Worm (Caenorhabditis elegans) whole organism, young adult: ENCODE results near the gene R12C12.6.

Experiments used
- F23B12.7 ChIP-seq: sonication (generic microtip); optimal IDR thresholded peaks from 2 replicates; lab custom pipeline; 2017; ENCODE audit warnings: missing genetic modification characterization, mild to moderate bottlenecking, missing compliant biosample characterization, antibody characterized with exemption, moderate library complexity; ENCODE audit not compliant: insufficient read depth
- F52B5.7 ChIP-seq: sonication (generic microtip); optimal IDR thresholded peaks from 2 replicates; lab custom pipeline; 2016; ENCODE audit warnings: mild to moderate bottlenecking, missing genetic modification characterization, missing compliant biosample characterization
- T07F8.4 ChIP-seq: sonication (generic microtip); optimal IDR thresholded peaks from 2 replicates; lab custom pipeline; 2016; ENCODE audit warnings: mild to moderate bottlenecking, missing genetic modification characterization, moderate library complexity, missing compliant biosample characterization
- ZK185.1 ChIP-seq: sonication (generic microtip); optimal IDR thresholded peaks from 2 replicates; lab custom pipeline; 2016; ENCODE audit warnings: mild to moderate bottlenecking, missing genetic modification characterization, missing compliant biosample characterization; ENCODE audit not compliant: poor library complexity, severe bottlenecking
- aptf-2 ChIP-seq: fragments of 200-800 bp; sonication (Bioruptor generic); conservative IDR thresholded peaks from 2 replicates; pipeline ENCODE4 v1.3.6; 2022; ENCODE audit warnings: missing genetic modification reagents, missing genetic modification characterization, missing compliant biosample characterization
- athp-1 ChIP-seq: sonication (generic microtip); optimal IDR thresholded peaks from 2 replicates; lab custom pipeline; 2017; ENCODE audit warnings: mild to moderate bottlenecking, missing genetic modification characterization, missing compliant biosample characterization
- attf-3 ChIP-seq: fragments of 200-800 bp; sonication (Bioruptor generic); conservative IDR thresholded peaks from 2 replicates; pipeline ENCODE4 v1.3.6; 2022; ENCODE audit warnings: missing genetic modification reagents, missing genetic modification characterization, missing compliant biosample characterization
- ccch-3 ChIP-seq: fragments of 200-800 bp; sonication (Bioruptor generic); optimal IDR thresholded peaks from 2 replicates; lab custom pipeline; 2018; ENCODE audit warnings: mild to moderate bottlenecking, missing genetic modification characterization, missing compliant biosample characterization
- cebp-1 ChIP-seq, 2 experiments: fragments of 200-800 bp in 1 of 2; sonication (Bioruptor generic) in 1 of 2; sonication (generic microtip) in 1 of 2; IDR thresholded peaks in 1 of 2; optimal IDR thresholded peaks in 1 of 2; 2 replicates each; pipeline versions ENCODE4 v1.3.6 to Lab custom; 2017 to 2022; ENCODE audit warnings: missing compliant biosample characterization in 2 of 2, missing genetic modification characterization in 2 of 2, mild to moderate bottlenecking in 1 of 2, missing genetic modification reagents in 1 of 2, moderate library complexity in 1 of 2
- ceh-100 ChIP-seq: fragments of 200-800 bp; sonication (Bioruptor generic); IDR thresholded peaks from 2 replicates; pipeline ENCODE4 v1.3.6; 2022; ENCODE audit warnings: missing genetic modification reagents, missing genetic modification characterization, missing compliant biosample characterization
- ceh-27 ChIP-seq: fragments of 200-800 bp; sonication (Bioruptor generic); optimal IDR thresholded peaks from 2 replicates; lab custom pipeline; 2018; ENCODE audit warnings: mild to moderate bottlenecking, missing genetic modification characterization, moderate library complexity, missing compliant biosample characterization
- ceh-40 ChIP-seq: fragments of 200-800 bp; sonication (Bioruptor generic); IDR thresholded peaks from 2 replicates; pipeline ENCODE4 v1.3.6; 2022; ENCODE audit warnings: missing genetic modification characterization, missing compliant biosample characterization
- ceh-58 ChIP-seq: fragments of 200-800 bp; sonication (Bioruptor generic); IDR thresholded peaks from 2 replicates; pipeline ENCODE4 v1.3.6; 2022; ENCODE audit warnings: missing genetic modification characterization, missing compliant biosample characterization
- dox-1 ChIP-seq: fragments of 200-800 bp; sonication (Bioruptor generic); IDR thresholded peaks from 2 replicates; pipeline ENCODE4 v1.3.6; 2022; ENCODE audit warnings: missing genetic modification reagents, missing genetic modification characterization, missing compliant biosample characterization
- egl-44 ChIP-seq: fragments of 200-800 bp; sonication (Bioruptor generic); IDR thresholded peaks from 2 replicates; pipeline ENCODE4 v1.3.6; 2022; ENCODE audit warnings: missing genetic modification reagents, missing genetic modification characterization, missing compliant biosample characterization
- ets-4 ChIP-seq: fragments of 200-800 bp; sonication (Bioruptor generic); optimal IDR thresholded peaks from 2 replicates; lab custom pipeline; 2018; ENCODE audit warnings: mild to moderate bottlenecking, missing genetic modification characterization, missing compliant biosample characterization
- him-1 ChIP-seq: sonication (generic microtip); optimal IDR thresholded peaks from 2 replicates; lab custom pipeline; 2016; ENCODE audit warnings: missing genotype, missing genetic modification reagents, missing genetic modification characterization, missing compliant biosample characterization
- hmg-1.2 ChIP-seq: fragments of 200-800 bp; sonication (Bioruptor generic); IDR thresholded peaks from 2 replicates; pipeline ENCODE4 v1.3.6; 2022; ENCODE audit warnings: missing genetic modification reagents, missing genetic modification characterization, missing compliant biosample characterization
- let-526 ChIP-seq: fragments of 200-800 bp; sonication (Bioruptor generic); IDR thresholded peaks from 2 replicates; pipeline ENCODE4 v1.3.6; 2022; ENCODE audit warnings: missing genetic modification reagents, missing genetic modification characterization, missing compliant biosample characterization
- lin-35 ChIP-seq, 3 experiments: fragments of 150-350 bp in 2 of 3; sonication (generic microtip) in 1 of 3; optimal IDR thresholded peaks; 2 replicates each; lab custom pipeline; 2014 to 2018; ENCODE audit warnings: missing biosample characterization in 3 of 3, missing genetic modification characterization in 3 of 3, missing genetic modification reagents in 3 of 3
- lsl-1 ChIP-seq: fragments of 200-800 bp; sonication (Bioruptor generic); optimal IDR thresholded peaks from 2 replicates; lab custom pipeline; 2018; ENCODE audit warnings: mild to moderate bottlenecking, missing genetic modification characterization, moderate library complexity, missing compliant biosample characterization
- madf-10 ChIP-seq: sonication (generic microtip); optimal IDR thresholded peaks from 2 replicates; lab custom pipeline; 2016; ENCODE audit warnings: mild to moderate bottlenecking, missing genetic modification characterization, missing compliant biosample characterization
- madf-6 ChIP-seq: fragments of 200-800 bp; sonication (Bioruptor generic); IDR thresholded peaks from 2 replicates; pipeline ENCODE4 v1.3.6; 2022; ENCODE audit warnings: missing genetic modification reagents, missing genetic modification characterization, missing compliant biosample characterization
- madf-8 ChIP-seq: fragments of 200-800 bp; sonication (Bioruptor generic); conservative IDR thresholded peaks from 2 replicates; pipeline ENCODE4 v1.3.6; 2022; ENCODE audit warnings: missing genetic modification reagents, missing genetic modification characterization, missing compliant biosample characterization
- mel-28 ChIP-seq: sonication (generic microtip); optimal IDR thresholded peaks from 2 replicates; lab custom pipeline; 2016; ENCODE audit warnings: borderline replicate concordance, mild to moderate bottlenecking, missing genetic modification characterization, missing compliant biosample characterization
- nfya-1 ChIP-seq: sonication (generic microtip); optimal IDR thresholded peaks from 2 replicates; lab custom pipeline; 2017; ENCODE audit warnings: antibody characterized with exemption, missing compliant biosample characterization, missing genetic modification characterization, borderline replicate concordance; ENCODE audit not compliant: insufficient read depth
- nhr-179 ChIP-seq: sonication (generic microtip); optimal IDR thresholded peaks from 2 replicates; lab custom pipeline; 2016; ENCODE audit warnings: mild to moderate bottlenecking, missing genetic modification characterization, missing compliant biosample characterization
- rpc-1 ChIP-seq, 2 experiments: fragments of 150-350 bp in 1 of 2; sonication (generic microtip) in 1 of 2; optimal IDR thresholded peaks; 2 replicates each; lab custom pipeline; 2014 to 2018; ENCODE audit warnings: missing biosample characterization in 1 of 2, missing genetic modification characterization in 1 of 2, missing genetic modification reagents in 1 of 2, missing genotype in 1 of 2
- sdz-38 ChIP-seq: sonication (generic microtip); optimal IDR thresholded peaks from 2 replicates; lab custom pipeline; 2016; ENCODE audit warnings: missing genotype, missing genetic modification characterization, missing compliant biosample characterization
- snpc-1.3 ChIP-seq: sonication (generic microtip); optimal IDR thresholded peaks from 2 replicates; lab custom pipeline; 2017; ENCODE audit warnings: missing genetic modification characterization, mild to moderate bottlenecking, missing compliant biosample characterization, antibody characterized with exemption, moderate library complexity, missing genotype, missing genetic modification reagents; ENCODE audit not compliant: insufficient read depth
- snpc-3.4 ChIP-seq: sonication (generic microtip); optimal IDR thresholded peaks from 2 replicates; lab custom pipeline; 2017; ENCODE audit warnings: missing genetic modification characterization, mild to moderate bottlenecking, missing compliant biosample characterization, antibody characterized with exemption, moderate library complexity, missing genotype, missing genetic modification reagents
- tbp1 ChIP-seq: fragments of 200-800 bp; sonication (Bioruptor generic); optimal IDR thresholded peaks from 2 replicates; lab custom pipeline; 2018; ENCODE audit warnings: mild to moderate bottlenecking, missing genetic modification characterization, missing compliant biosample characterization
- tbx-9 ChIP-seq: sonication (generic microtip); optimal IDR thresholded peaks from 2 replicates; lab custom pipeline; 2016; ENCODE audit warnings: borderline replicate concordance, missing genetic modification characterization, inconsistent platforms, missing compliant biosample characterization
- unc-130 ChIP-seq: sonication (generic microtip); optimal IDR thresholded peaks from 2 replicates; lab custom pipeline; 2016; ENCODE audit warnings: missing genetic modification reagents, missing genetic modification characterization, missing compliant biosample characterization
- xnd-1 ChIP-seq: sonication (generic microtip); optimal IDR thresholded peaks from 2 replicates; lab custom pipeline; 2016; ENCODE audit warnings: missing genotype, missing genetic modification reagents, missing genetic modification characterization, missing compliant biosample characterization
- ztf-26 ChIP-seq: sonication (generic microtip); optimal IDR thresholded peaks from 2 replicates; lab custom pipeline; 2017; ENCODE audit warnings: missing genetic modification characterization, missing compliant biosample characterization
- ztf-3 ChIP-seq: fragments of 200-800 bp; sonication (Bioruptor generic); optimal IDR thresholded peaks from 2 replicates; lab custom pipeline; 2018; ENCODE audit warnings: mild to moderate bottlenecking, missing genetic modification characterization, missing compliant biosample characterization
- ztf-6 ChIP-seq: fragments of 200-800 bp; sonication (Bioruptor generic); IDR thresholded peaks from 2 replicates; pipeline ENCODE4 v1.3.6; 2022; ENCODE audit warnings: missing genetic modification reagents, missing genetic modification characterization, missing compliant biosample characterization

Gene R12C12.6

DNA sequence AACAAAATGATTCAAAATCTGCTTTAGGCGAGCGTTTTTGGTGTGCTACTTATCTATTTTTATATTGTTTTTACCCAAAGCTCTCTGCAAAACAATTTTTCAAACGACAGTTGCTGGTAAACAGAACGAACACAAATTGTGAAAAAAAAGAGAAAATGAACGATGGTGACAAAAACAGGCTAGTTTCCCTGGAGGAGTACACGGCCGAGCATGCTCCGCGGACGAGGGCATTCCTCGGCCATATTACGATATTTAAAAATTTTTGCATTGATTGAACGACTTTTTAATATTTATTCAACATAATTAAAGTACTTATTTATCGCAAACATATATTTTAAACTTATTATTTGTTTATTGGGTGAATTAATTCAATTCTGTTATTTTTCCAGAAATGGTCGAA, 49.8 kb upstream of the R12C12.6 start, which contains the start of the genes tpp-2 and rbbp-5 (continued):
- TF ChIP-seq dox-1 (GFP tag; lab: Robert Waterston, UW) (peak; percentile 70; the same call in 1 of the 2 replicates), athp-1 (tag; lab: Kevin White, UChicago) (no peak), ztf-3 (GFP tag; lab: Kevin White, UChicago) (no peak), madf-10 (no peak), snpc-1.3 (tag; lab: Kevin White, UChicago) (peak; percentile 27), egl-44 (GFP tag; lab: Robert Waterston, UW) (no peak), unc-130 (GFP tag; lab: Kevin White, UChicago) (peak; percentile 55), ceh-27 (GFP tag; lab: Kevin White, UChicago) (peak; percentile 72), tbx-9 (tag; lab: Kevin White, UChicago) (no peak), snpc-3.4 (peak; percentile 18), him-1 (tag; lab: Kevin White, UChicago) (peak; percentile 27), aptf-2 (peak; percentile 55; the same call in 1 of the 2 replicates), rpc-1 (optimal IDR thresholded peaks at IDR 0.05; lab: Kevin White, UChicago) (no peak), rpc-1 (tag; optimal IDR thresholded peaks at IDR 0.05; lab: Kevin White, UChicago) (no peak), nfya-1 (tag; lab: Kevin White, UChicago) (no peak), madf-8 (GFP tag; lab: Robert Waterston, UW) (peak; percentile 48), hmg-1.2 (GFP tag; lab: Robert Waterston, UW) (peak; percentile 25; the same call in 1 of the 2 replicates), F23B12.7 (tag; lab: Kevin White, UChicago) (peak; percentile 81), mel-28 (tag; lab: Kevin White, UChicago) (no peak), attf-3 (GFP tag; lab: Robert Waterston, UW) (peak; percentile 65), lin-35 (GFP tag; optimal IDR thresholded peaks at IDR 0.05; lab: Kevin White, UChicago) (no peak), madf-6 (peak; percentile 43; the same call in 1 of the 2 replicates), ceh-100 (0 out of 2 replicates have a peak, but pooled peaks have one; percentile 24), nhr-179 (tag; lab: Kevin White, UChicago) (no peak), tbp1 (GFP tag; lab: Kevin White, UChicago) (no peak), ZK185.1 (tag; lab: Kevin White, UChicago) (peak; percentile 81), ccch-3 (peak; percentile 4), sdz-38 (tag; lab: Kevin White, UChicago) (no peak), F52B5.7 (tag; lab: Kevin White, UChicago) (no peak)

DNA sequence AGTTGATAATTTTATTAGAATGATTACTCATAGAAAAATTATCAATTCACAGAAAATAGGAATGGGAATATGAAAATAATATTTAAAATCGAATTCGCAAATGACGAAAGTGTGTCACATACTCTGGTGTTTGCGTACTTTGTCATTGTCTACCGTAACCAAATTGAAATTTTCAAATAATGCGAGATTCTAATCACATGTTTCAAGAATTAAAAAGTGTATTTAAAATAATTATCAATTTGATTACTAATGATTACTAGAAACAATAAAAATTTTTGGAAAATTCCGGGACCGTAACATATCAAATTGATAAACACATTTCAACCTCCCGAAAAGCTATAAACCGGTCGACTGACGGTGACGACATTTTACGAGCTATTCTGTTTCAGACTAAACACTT, 43.7 kb upstream of the R12C12.6 start, which contains the start of the genes fbf-2 and nspg-3:
Gene fbf-2, minus strand, starts transcription at position 101 of the 400 bp plus-strand sequence.
Gene nspg-3, plus strand, starts transcription at position 388 of the 400 bp plus-strand sequence.
- TF ChIP-seq xnd-1 (tag; lab: Kevin White, UChicago) = no peak
- no peak for TF ChIP-seq ztf-6 (GFP tag; lab: Robert Waterston, UW)
- TF ChIP-seq lsl-1 (GFP tag; lab: Kevin White, UChicago) = peak; percentile 61
- TF ChIP-seq egl-44 (GFP tag; lab: Robert Waterston, UW) = no peak
- TF ChIP-seq, all 124 proteins: peak for 1

DNA sequence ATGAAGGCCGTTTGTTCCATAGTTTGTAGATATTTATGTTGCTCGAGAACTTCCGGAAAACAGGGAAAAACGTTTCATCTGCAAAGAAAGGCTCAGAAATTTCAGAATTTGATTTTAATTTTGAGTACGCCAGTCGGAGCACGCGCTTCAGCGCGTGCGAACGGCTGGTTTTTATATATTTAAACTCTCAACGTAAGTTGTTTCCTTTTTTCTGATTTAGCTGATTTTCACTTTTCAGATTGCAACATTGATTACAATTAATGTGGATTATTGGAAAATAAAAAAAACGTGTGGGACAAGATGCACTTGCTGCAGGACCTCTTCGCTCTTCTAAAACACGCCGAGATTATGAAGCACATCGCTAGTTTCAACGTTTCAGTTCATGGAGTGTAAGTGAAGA, 35.0 kb upstream of the R12C12.6 start, which contains the start of gene F21H12.3:
Gene F21H12.3, plus strand, starts transcription at position 301 of the 400 bp plus-strand sequence.
- TF ChIP-seq ceh-40 (GFP tag; lab: Robert Waterston, UW) (no peak), madf-8 (GFP tag; lab: Robert Waterston, UW) (no peak), ceh-58 (GFP tag; lab: Robert Waterston, UW) (no peak), ztf-26 (tag; lab: Kevin White, UChicago) (no peak), F23B12.7 (tag; lab: Kevin White, UChicago) (no peak), T07F8.4 (tag; lab: Kevin White, UChicago) (no peak), let-526 (no peak), ets-4 (no peak), nhr-179 (tag; lab: Kevin White, UChicago) (no peak), cebp-1 (GFP tag; IDR thresholded peaks at IDR 0.05; lab: Robert Waterston, UW) (no peak), cebp-1 (tag; optimal IDR thresholded peaks at IDR 0.05; lab: Kevin White, UChicago) (no peak)
